Fruit fly (Drosophila melanogaster) whole organism, prepupa: ENCODE measurements around the gene CG43897.
A peak's percentile ranks its signal among the peaks of the same experiment; 100 is the strongest.

Experiments
- Blimp-1 ChIP-seq: fragments of 200-800 bp; sonication (Bioruptor generic); optimal IDR thresholded peaks from 3 replicates; lab custom pipeline; 2017; ENCODE audit warnings: missing biosample characterization, missing genetic modification characterization, mild to moderate bottlenecking, moderate library complexity, missing genetic modification reagents
- CG10669 ChIP-seq: fragments of 200-800 bp; sonication (Bioruptor generic); optimal IDR thresholded peaks from 3 replicates; lab custom pipeline; 2018; ENCODE audit warnings: missing biosample characterization, mild to moderate bottlenecking, missing genetic modification characterization, moderate library complexity
- CG11294 ChIP-seq: fragments of 200-800 bp; sonication (Bioruptor generic); IDR thresholded peaks from 2 replicates; pipeline ENCODE4 v1.3.6; 2022; ENCODE audit warnings: missing biosample characterization, missing genetic modification characterization
- CG11762 ChIP-seq: fragments of 200-800 bp; sonication (Bioruptor generic); optimal IDR thresholded peaks from 3 replicates; lab custom pipeline; 2016; ENCODE audit warnings: missing biosample characterization, missing genetic modification characterization; ENCODE audit not compliant: insufficient read depth
- CG11902 ChIP-seq: fragments of 200-800 bp; sonication (Bioruptor generic); optimal IDR thresholded peaks from 3 replicates; lab custom pipeline; 2016; ENCODE audit warnings: missing biosample characterization, missing genetic modification characterization
- CG15336 ChIP-seq: fragments of 200-800 bp; sonication (Bioruptor generic); IDR thresholded peaks from 2 replicates; pipeline ENCODE4 v1.3.6; 2022; ENCODE audit warnings: missing biosample characterization, missing genetic modification characterization
- CG16779 ChIP-seq: fragments of 200-800 bp; sonication (Bioruptor generic); optimal IDR thresholded peaks from 3 replicates; lab custom pipeline; 2017; ENCODE audit warnings: missing biosample characterization, mild to moderate bottlenecking, missing genetic modification characterization
- CG3032 ChIP-seq: fragments of 200-800 bp; optimal IDR thresholded peaks from 2 replicates; lab custom pipeline; 2019; ENCODE audit warnings: missing biosample characterization, mild to moderate bottlenecking, missing genetic modification characterization, moderate library complexity
- CG31627 ChIP-seq: fragments of 200-800 bp; sonication (Bioruptor generic); optimal IDR thresholded peaks from 3 replicates; lab custom pipeline; 2016; ENCODE audit warnings: missing biosample characterization, missing genetic modification characterization
- CG32006 ChIP-seq: fragments of 200-800 bp; sonication (Bioruptor generic); optimal IDR thresholded peaks from 3 replicates; lab custom pipeline; 2017; ENCODE audit warnings: missing biosample characterization, mild to moderate bottlenecking, missing genetic modification characterization
- CG3919 ChIP-seq: fragments of 200-800 bp; sonication (Bioruptor generic); optimal IDR thresholded peaks from 3 replicates; lab custom pipeline; 2016; ENCODE audit warnings: missing biosample characterization, missing genetic modification characterization
- CG4318 ChIP-seq: fragments of 200-800 bp; sonication (Bioruptor generic); optimal IDR thresholded peaks from 3 replicates; lab custom pipeline; 2017; ENCODE audit warnings: missing biosample characterization, mild to moderate bottlenecking, missing genetic modification characterization
- CG6163 ChIP-seq: fragments of 200-800 bp; sonication (Bioruptor generic); IDR thresholded peaks from 3 replicates; pipeline ENCODE4 v1.3.6; 2022; ENCODE audit warnings: missing biosample characterization, missing genetic modification characterization
- CG6276 ChIP-seq: fragments of 200-800 bp; sonication (Bioruptor generic); optimal IDR thresholded peaks from 2 replicates; lab custom pipeline; 2017; ENCODE audit warnings: missing biosample characterization, mild to moderate bottlenecking, missing genetic modification characterization
- CG6792 ChIP-seq: fragments of 200-800 bp; sonication (Bioruptor generic); optimal IDR thresholded peaks from 3 replicates; lab custom pipeline; 2016; ENCODE audit warnings: missing biosample characterization, missing genetic modification characterization
- CG6854 ChIP-seq: fragments of 200-800 bp; sonication (Bioruptor generic); optimal IDR thresholded peaks from 2 replicates; lab custom pipeline; 2017; ENCODE audit warnings: missing biosample characterization, mild to moderate bottlenecking, missing genetic modification characterization
- CG7368 ChIP-seq: fragments of 200-800 bp; sonication (Bioruptor generic); optimal IDR thresholded peaks from 3 replicates; lab custom pipeline; 2016; ENCODE audit warnings: missing biosample characterization, missing genetic modification characterization
- CG8119 ChIP-seq: fragments of 200-800 bp; sonication (Bioruptor generic); IDR thresholded peaks from 3 replicates; pipeline ENCODE4 v1.3.6; 2022; ENCODE audit warnings: missing biosample characterization, missing genetic modification characterization
- CG8319 ChIP-seq: fragments of 200-800 bp; sonication (Bioruptor generic); optimal IDR thresholded peaks from 3 replicates; lab custom pipeline; 2016; ENCODE audit warnings: missing biosample characterization, missing genetic modification characterization
- Eip75B ChIP-seq: fragments of 200-800 bp; sonication (Bioruptor generic); optimal IDR thresholded peaks from 3 replicates; lab custom pipeline; 2016; ENCODE audit warnings: missing biosample characterization, missing genetic modification characterization
- Eip78C ChIP-seq: fragments of 200-800 bp; sonication (Bioruptor generic); peaks from one replicate; lab custom pipeline; 2016; ENCODE audit warnings: missing biosample characterization, missing genetic modification characterization
- Eip93F ChIP-seq: fragments of 200-800 bp; sonication (Bioruptor generic); optimal IDR thresholded peaks from 2 replicates; lab custom pipeline; 2016; ENCODE audit warnings: missing biosample characterization, mild to moderate bottlenecking, missing genetic modification characterization
- Ets21C ChIP-seq: fragments of 200-800 bp; sonication (Bioruptor generic); optimal IDR thresholded peaks from 3 replicates; lab custom pipeline; 2016; ENCODE audit warnings: missing biosample characterization, missing genetic modification characterization
- Ets96B ChIP-seq: fragments of 200-800 bp; optimal IDR thresholded peaks from 2 replicates; lab custom pipeline; 2019; ENCODE audit warnings: missing biosample characterization, mild to moderate bottlenecking, missing genetic modification characterization, moderate library complexity
- Hr39 ChIP-seq: fragments of 200-800 bp; sonication (Bioruptor generic); optimal IDR thresholded peaks from 2 replicates; lab custom pipeline; 2016; ENCODE audit warnings: missing biosample characterization, missing genetic modification characterization
- Hr4 ChIP-seq: fragments of 200-800 bp; sonication (Bioruptor generic); optimal IDR thresholded peaks from 3 replicates; lab custom pipeline; 2016; ENCODE audit warnings: missing biosample characterization, missing genetic modification characterization
- Lpt ChIP-seq: fragments of 200-800 bp; sonication (Bioruptor generic); optimal IDR thresholded peaks from 3 replicates; lab custom pipeline; 2016; ENCODE audit warnings: missing biosample characterization, missing genetic modification characterization
- OdsH ChIP-seq: fragments of 200-800 bp; sonication (Bioruptor generic); optimal IDR thresholded peaks from 3 replicates; lab custom pipeline; 2016; ENCODE audit warnings: missing biosample characterization, missing genetic modification characterization
- Smox ChIP-seq: fragments of 200-800 bp; sonication (Bioruptor generic); optimal IDR thresholded peaks from 3 replicates; lab custom pipeline; 2016; ENCODE audit warnings: missing biosample characterization, missing genetic modification characterization
- Sox102F ChIP-seq: fragments of 200-800 bp; sonication (Bioruptor generic); optimal IDR thresholded peaks from 2 replicates; lab custom pipeline; 2016; ENCODE audit warnings: missing biosample characterization, mild to moderate bottlenecking, missing genetic modification characterization
- Sox14 ChIP-seq: fragments of 200-800 bp; sonication (Bioruptor generic); optimal IDR thresholded peaks from 3 replicates; lab custom pipeline; 2016; ENCODE audit warnings: missing biosample characterization, missing genetic modification characterization
- acj6 ChIP-seq: fragments of 200-800 bp; sonication (Bioruptor generic); optimal IDR thresholded peaks from 3 replicates; lab custom pipeline; 2016; ENCODE audit warnings: missing biosample characterization, missing genetic modification characterization
- cyc ChIP-seq: fragments of 200-800 bp; sonication (Bioruptor generic); optimal IDR thresholded peaks from 3 replicates; lab custom pipeline; 2016; ENCODE audit warnings: missing biosample characterization, missing genetic modification characterization
- dsx ChIP-seq: fragments of 200-800 bp; optimal IDR thresholded peaks from 3 replicates; lab custom pipeline; 2019; ENCODE audit warnings: missing biosample characterization, mild to moderate bottlenecking, missing genetic modification characterization, moderate library complexity; ENCODE audit not compliant: poor library complexity, severe bottlenecking
- eg ChIP-seq: fragments of 200-800 bp; sonication (Bioruptor generic); IDR thresholded peaks from 3 replicates; pipeline ENCODE4 v1.3.6; 2022; ENCODE audit warnings: missing biosample characterization, missing genetic modification characterization
- fd59A ChIP-seq: fragments of 200-800 bp; sonication (Bioruptor generic); optimal IDR thresholded peaks from 2 replicates; lab custom pipeline; 2017; ENCODE audit warnings: missing biosample characterization, mild to moderate bottlenecking, missing genetic modification characterization, missing genetic modification reagents
- fd85E ChIP-seq: fragments of 200-800 bp; sonication (Bioruptor generic); optimal IDR thresholded peaks from 3 replicates; lab custom pipeline; 2016; ENCODE audit warnings: missing biosample characterization, missing genetic modification characterization
- fkh ChIP-seq: fragments of 200-800 bp; sonication (Bioruptor generic); optimal IDR thresholded peaks from 3 replicates; lab custom pipeline; 2017; ENCODE audit warnings: missing biosample characterization, mild to moderate bottlenecking, missing genetic modification characterization, moderate library complexity
- lz ChIP-seq: fragments of 200-800 bp; sonication (Bioruptor generic); optimal IDR thresholded peaks from 3 replicates; lab custom pipeline; 2016; ENCODE audit warnings: missing biosample characterization, missing genetic modification characterization
- net ChIP-seq: fragments of 200-800 bp; sonication (Bioruptor generic); optimal IDR thresholded peaks from 3 replicates; lab custom pipeline; 2016; ENCODE audit warnings: missing biosample characterization, missing genetic modification characterization
- salr ChIP-seq, 2 experiments: fragments of 200-800 bp; sonication (Bioruptor generic); optimal IDR thresholded peaks; 3 replicates each; lab custom pipeline; 2016 to 2018; ENCODE audit warnings: missing biosample characterization in 2 of 2, missing genetic modification characterization in 2 of 2, mild to moderate bottlenecking in 1 of 2
- spab ChIP-seq: fragments of 200-800 bp; sonication (Bioruptor generic); optimal IDR thresholded peaks from 2 replicates; lab custom pipeline; 2017; ENCODE audit warnings: missing biosample characterization, mild to moderate bottlenecking, missing genetic modification characterization, missing genetic modification reagents
- svp ChIP-seq: fragments of 200-800 bp; sonication (Bioruptor generic); peaks from one replicate; lab custom pipeline; 2016; ENCODE audit warnings: missing biosample characterization, missing genetic modification characterization
- topi ChIP-seq: fragments of 200-800 bp; sonication (Bioruptor generic); optimal IDR thresholded peaks from 3 replicates; lab custom pipeline; 2016; ENCODE audit warnings: missing biosample characterization, missing genetic modification characterization

CG43897 gene

DNA sequence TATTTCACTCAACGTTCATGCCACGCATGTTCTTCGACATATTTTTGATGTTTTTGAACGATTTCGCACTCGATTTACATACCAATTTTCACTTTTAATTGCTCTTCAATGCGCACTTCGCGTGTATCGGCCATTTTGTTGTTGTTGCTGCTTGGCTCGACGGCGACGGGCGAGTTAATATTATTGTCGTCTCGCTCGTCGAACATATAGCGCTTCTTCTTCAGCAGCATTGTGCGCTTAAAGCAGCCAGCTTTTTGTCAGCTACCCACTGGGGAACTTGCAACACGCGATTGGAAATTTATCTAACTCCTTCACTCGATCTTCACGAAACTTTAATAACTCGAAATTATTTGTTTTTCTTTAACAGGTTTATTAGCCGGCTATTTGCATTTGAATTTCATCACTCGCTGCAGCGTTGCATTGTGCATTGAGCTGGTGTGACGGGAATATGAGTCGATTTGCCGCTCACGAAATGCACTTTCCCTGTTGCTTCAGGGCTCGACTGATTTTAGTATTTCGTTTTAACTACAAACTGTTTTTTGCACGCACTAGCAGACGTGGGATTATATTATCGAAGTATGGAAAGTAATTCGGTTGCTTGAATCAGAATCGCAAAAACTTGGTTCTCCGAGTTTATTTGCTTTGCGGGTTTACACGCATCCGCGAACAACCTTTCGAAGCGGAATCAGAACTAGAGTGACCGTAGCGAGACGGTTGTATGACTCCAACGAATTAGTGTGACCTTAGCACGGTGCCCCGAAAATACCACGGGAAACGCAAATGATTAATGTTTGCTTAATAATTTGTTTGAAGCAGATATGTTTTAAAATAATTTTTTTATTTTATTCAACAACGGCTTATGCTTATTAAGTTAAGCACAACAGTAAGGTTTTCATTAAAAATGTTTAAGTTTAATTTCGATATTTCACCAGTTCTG is 41.2 kb downstream of the CG43897 start, which contains the start of gene RasGAP1:
Gene RasGAP1, minus strand, starts transcription at position 703 of the 937 bp plus-strand sequence.
- TF ChIP-seq CG4318 (no peak), CG6276 (GFP tag; lab: Kevin White, UChicago) (peak; percentile 84), Sox14 (peak; percentile 25), svp (GFP tag; lab: Kevin White, UChicago) (peak; percentile 50), Eip78C (GFP tag; lab: Kevin White, UChicago) (peak; percentile 61), Smox (GFP tag; lab: Kevin White, UChicago) (no peak), CG6854 (GFP tag; lab: Kevin White, UChicago) (peak; percentile 17), fkh (GFP tag; lab: Kevin White, UChicago) (peak; percentile 79), CG7368 (GFP tag; lab: Kevin White, UChicago) (no peak), OdsH (GFP tag; lab: Kevin White, UChicago) (no peak), CG31627 (GFP tag; lab: Kevin White, UChicago) (peak; percentile 11), lz (GFP tag; lab: Kevin White, UChicago) (peak; percentile 17), CG15336 (0 out of 2 replicates have a peak, but pooled peaks have one; percentile 8), Blimp-1 (GFP tag; lab: Kevin White, UChicago) (peak; percentile 67), salr (GFP tag; optimal IDR thresholded peaks at IDR 0.05; lab: Kevin White, UChicago) (no peak), eg (GFP tag; lab: Robert Waterston, UW) (0 out of 3 replicates have a peak, but pooled peaks have one; percentile 10)

dm6 chr3L:9855784-9856426 is 42.3 kb downstream of the CG43897 start:
- TF ChIP-seq CG4318 (peak; percentile 88), CG16779 (peak; percentile 92), Ets21C (GFP tag; lab: Kevin White, UChicago) (peak; percentile 94), CG7368 (GFP tag; lab: Kevin White, UChicago) (peak; percentile 97), topi (GFP tag; lab: Kevin White, UChicago) (peak; percentile 97), cyc (GFP tag; lab: Kevin White, UChicago) (peak; percentile 98), Hr4 (peak; percentile 94), eg (GFP tag; lab: Robert Waterston, UW) (peak; percentile 97), spab (GFP tag; lab: Kevin White, UChicago) (peak; percentile 93), OdsH (GFP tag; lab: Kevin White, UChicago) (peak; percentile 92), CG11762 (GFP tag; lab: Kevin White, UChicago) (peak; percentile 94), CG3032 (peak; percentile 91), Smox (GFP tag; lab: Kevin White, UChicago) (peak; percentile 93), Sox14 (peak; percentile 95), Eip93F (GFP tag; lab: Kevin White, UChicago) (peak; percentile 71), CG6163 (GFP tag; lab: Robert Waterston, UW) (peak; percentile 96), CG8119 (GFP tag; lab: Robert Waterston, UW) (peak; percentile 97), CG11294 (GFP tag; lab: Robert Waterston, UW) (peak; percentile 92), Hr39 (GFP tag; lab: Kevin White, UChicago) (peak; percentile 96), Ets96B (tag; lab: Kevin White, UChicago) (peak; percentile 95), Sox102F (GFP tag; lab: Kevin White, UChicago) (peak; percentile 97), CG10669 (GFP tag; lab: Kevin White, UChicago) (peak; percentile 95), CG15336 (peak; percentile 97), fkh (GFP tag; lab: Kevin White, UChicago) (peak; percentile 74), lz (GFP tag; lab: Kevin White, UChicago) (peak; percentile 96), Lpt (GFP tag; lab: Kevin White, UChicago) (peak; percentile 95), fd85E (GFP tag; lab: Kevin White, UChicago) (peak; percentile 86), CG6854 (GFP tag; lab: Kevin White, UChicago) (peak; percentile 94), Eip75B (GFP tag; lab: Kevin White, UChicago) (peak; percentile 97), dsx (GFP tag; lab: Kevin White, UChicago) (peak; percentile 82), acj6 (GFP tag; lab: Kevin White, UChicago) (peak; percentile 94), svp (GFP tag; lab: Kevin White, UChicago) (peak; percentile 99), CG11902 (GFP tag; lab: Kevin White, UChicago) (peak; percentile 92), CG6792 (GFP tag; lab: Kevin White, UChicago) (peak; percentile 92), net (GFP tag; lab: Kevin White, UChicago) (peak; percentile 93), CG3919 (GFP tag; lab: Kevin White, UChicago) (peak; percentile 97), CG8319 (peak; percentile 93), CG32006 (GFP tag; lab: Kevin White, UChicago) (peak; percentile 96), Blimp-1 (GFP tag; lab: Kevin White, UChicago) (peak; percentile 98), fd59A (GFP tag; lab: Kevin White, UChicago) (peak; percentile 88)
